Worm (Caenorhabditis elegans) whole organism, L4 larva: ENCODE results near the gene Y50D4C.5.

Experiments
- F37D6.2 ChIP-seq: sonication (generic microtip); optimal IDR thresholded peaks from 2 replicates; lab custom pipeline; 2016; ENCODE audit warnings: mild to moderate bottlenecking, missing genetic modification characterization, missing compliant biosample characterization
- T26A8.4 ChIP-seq: fragments of 200-800 bp; sonication (Bioruptor generic); IDR thresholded peaks from 2 replicates; pipeline ENCODE4 v1.3.6; 2022; ENCODE audit warnings: missing genetic modification characterization, missing compliant biosample characterization
- aha-1 ChIP-seq: fragments of 150-350 bp; peaks from one replicate; lab custom pipeline; 2014; ENCODE audit warnings: missing biosample characterization, missing genetic modification characterization
- aly-2 ChIP-seq: sonication (generic microtip); optimal IDR thresholded peaks from 2 replicates; lab custom pipeline; 2018; ENCODE audit warnings: missing biosample characterization, missing genetic modification characterization
- attf-4 ChIP-seq: sonication (generic microtip); optimal IDR thresholded peaks from 3 replicates; lab custom pipeline; 2017; ENCODE audit warnings: missing biosample characterization, missing genetic modification characterization
- ceh-20 ChIP-seq: fragments of 200-800 bp; sonication (Bioruptor generic); IDR thresholded peaks from 2 replicates; pipeline ENCODE4 v1.3.6; 2022; ENCODE audit warnings: missing genetic modification reagents, missing genetic modification characterization, missing compliant biosample characterization
- ceh-44 ChIP-seq: fragments of 200-800 bp; sonication (Bioruptor generic); IDR thresholded peaks from 2 replicates; pipeline ENCODE4 v1.3.6; 2022; ENCODE audit warnings: missing genetic modification reagents, missing genetic modification characterization, missing compliant biosample characterization
- ctbp-1 ChIP-seq: fragments of 200-800 bp; sonication (Bioruptor generic); IDR thresholded peaks from 2 replicates; pipeline ENCODE4 v1.3.6; 2022; ENCODE audit warnings: missing genetic modification reagents, missing genetic modification characterization, missing compliant biosample characterization
- daf-16 ChIP-seq, 3 experiments: sonication (generic microtip); optimal IDR thresholded peaks; 2 replicates each; lab custom pipeline; 2016 to 2017; ENCODE audit warnings: missing genetic modification characterization in 3 of 3, missing genetic modification reagents in 3 of 3, mild to moderate bottlenecking in 2 of 3, missing compliant biosample characterization in 2 of 3, missing biosample characterization in 1 of 3, moderate library complexity in 1 of 3
- daf-8 ChIP-seq: fragments of 200-800 bp; sonication (Bioruptor generic); IDR thresholded peaks from 2 replicates; pipeline ENCODE4 v1.3.6; 2022; ENCODE audit warnings: missing genetic modification characterization, missing compliant biosample characterization
- dmd-9 ChIP-seq: fragments of 200-800 bp; sonication (Bioruptor generic); IDR thresholded peaks from 2 replicates; pipeline ENCODE4 v1.3.6; 2022; ENCODE audit warnings: missing genetic modification reagents, missing genetic modification characterization, missing compliant biosample characterization
- egl-27 ChIP-seq: sonication (generic microtip); optimal IDR thresholded peaks from 3 replicates; lab custom pipeline; 2017; ENCODE audit warnings: missing biosample characterization, missing genetic modification reagents, missing genetic modification characterization
- hlh-11 ChIP-seq: fragments of 200-800 bp; sonication (Bioruptor generic); optimal IDR thresholded peaks from 2 replicates; lab custom pipeline; 2018; ENCODE audit warnings: mild to moderate bottlenecking, missing genetic modification characterization, missing compliant biosample characterization
- lin-15B ChIP-seq: fragments of 150-350 bp; sonication (generic microtip); optimal IDR thresholded peaks from 3 replicates; lab custom pipeline; 2014; ENCODE audit warnings: missing biosample characterization, missing genetic modification characterization
- lin-39 ChIP-seq: fragments of 150-350 bp; optimal IDR thresholded peaks from 2 replicates; lab custom pipeline; 2014; ENCODE audit warnings: missing biosample characterization, missing genetic modification reagents, missing genetic modification characterization
- lir-3 ChIP-seq: sonication (generic microtip); optimal IDR thresholded peaks from 2 replicates; lab custom pipeline; 2016; ENCODE audit warnings: mild to moderate bottlenecking, missing genetic modification characterization, missing compliant biosample characterization
- madf-5 ChIP-seq, 2 experiments: fragments of 200-800 bp; sonication (Bioruptor generic); IDR thresholded peaks; 2 replicates each; pipeline ENCODE4 v1.3.6; 2022; ENCODE audit warnings: missing compliant biosample characterization in 2 of 2, missing genetic modification characterization in 2 of 2
- madf-9 ChIP-seq: fragments of 200-800 bp; sonication (Bioruptor generic); conservative IDR thresholded peaks from 2 replicates; pipeline ENCODE4 v1.3.6; 2022; ENCODE audit warnings: missing genetic modification reagents, missing genetic modification characterization, missing compliant biosample characterization
- mdl-1 ChIP-seq, 2 experiments: fragments of 150-350 bp in 1 of 2; sonication (generic microtip) in 1 of 2; optimal IDR thresholded peaks; 2 replicates each; lab custom pipeline; 2014 to 2017; ENCODE audit warnings: missing biosample characterization in 2 of 2, missing genetic modification characterization in 2 of 2
- nhr-11 ChIP-seq: fragments of 150-350 bp; optimal IDR thresholded peaks from 2 replicates; lab custom pipeline; 2014; ENCODE audit warnings: missing biosample characterization, missing genetic modification characterization
- nhr-237 ChIP-seq: sonication (generic microtip); optimal IDR thresholded peaks from 2 replicates; lab custom pipeline; 2017; ENCODE audit warnings: missing biosample characterization, missing genetic modification characterization
- nhr-25 ChIP-seq: sonication (generic microtip); optimal IDR thresholded peaks from 2 replicates; lab custom pipeline; 2017; ENCODE audit warnings: missing genetic modification characterization, mild to moderate bottlenecking, missing compliant biosample characterization, antibody characterized with exemption, moderate library complexity, borderline replicate concordance; ENCODE audit not compliant: insufficient read depth
- nhr-28 ChIP-seq: fragments of 150-350 bp; optimal IDR thresholded peaks from 2 replicates; lab custom pipeline; 2014; ENCODE audit warnings: missing biosample characterization, missing genetic modification characterization
- nhr-41 ChIP-seq: fragments of 200-800 bp; sonication (Bioruptor generic); IDR thresholded peaks from 2 replicates; pipeline ENCODE4 v1.3.6; 2022; ENCODE audit warnings: missing genetic modification reagents, missing genetic modification characterization, missing compliant biosample characterization
- pha-4 ChIP-seq, 2 experiments: fragments of 150-350 bp in 1 of 2; fragments of 200-800 bp in 1 of 2; sonication (Bioruptor generic) in 1 of 2; IDR thresholded peaks in 1 of 2; optimal IDR thresholded peaks in 1 of 2; 2 replicates each; pipeline versions ENCODE4 v1.3.6 to Lab custom; 2014 to 2022; ENCODE audit warnings: missing genetic modification characterization in 2 of 2, missing genetic modification reagents in 2 of 2, missing biosample characterization in 1 of 2, missing compliant biosample characterization in 1 of 2
- pqm-1 ChIP-seq: sonication (generic microtip); optimal IDR thresholded peaks from 2 replicates; lab custom pipeline; 2017; ENCODE audit warnings: missing biosample characterization, missing genetic modification characterization
- saeg-2 ChIP-seq: fragments of 200-800 bp; sonication (Bioruptor generic); IDR thresholded peaks from 2 replicates; pipeline ENCODE4 v1.3.6; 2022; ENCODE audit warnings: missing genetic modification reagents, missing genetic modification characterization, missing compliant biosample characterization
- set-16 ChIP-seq: fragments of 200-800 bp; sonication (Bioruptor generic); IDR thresholded peaks from 2 replicates; pipeline ENCODE4 v1.3.6; 2022; ENCODE audit warnings: missing genetic modification reagents, missing genetic modification characterization, missing compliant biosample characterization
- spr-1 ChIP-seq: sonication (generic microtip); optimal IDR thresholded peaks from 2 replicates; lab custom pipeline; 2016; ENCODE audit warnings: mild to moderate bottlenecking, missing genetic modification characterization, missing compliant biosample characterization
- tra-1 ChIP-seq: fragments of 200-800 bp; sonication (Bioruptor generic); IDR thresholded peaks from 2 replicates; pipeline ENCODE4 v1.3.6; 2022; ENCODE audit warnings: missing genetic modification reagents, missing genetic modification characterization, missing compliant biosample characterization
- unc-39 ChIP-seq: sonication (generic microtip); optimal IDR thresholded peaks from 2 replicates; lab custom pipeline; 2017; ENCODE audit warnings: missing biosample characterization, missing genetic modification characterization
- vab-7 ChIP-seq: fragments of 200-800 bp; sonication (Bioruptor generic); IDR thresholded peaks from 2 replicates; pipeline ENCODE4 v1.3.6; 2022; ENCODE audit warnings: missing genetic modification reagents, missing genetic modification characterization, missing compliant biosample characterization
- zip-2 ChIP-seq: fragments of 150-350 bp; optimal IDR thresholded peaks from 2 replicates; lab custom pipeline; 2014; ENCODE audit warnings: missing biosample characterization, missing genetic modification characterization
- ztf-11 ChIP-seq: fragments of 150-350 bp; optimal IDR thresholded peaks from 2 replicates; lab custom pipeline; 2014; ENCODE audit warnings: missing biosample characterization, missing genetic modification characterization
- ztf-7 ChIP-seq: fragments of 150-350 bp; optimal IDR thresholded peaks from 2 replicates; lab custom pipeline; 2014; ENCODE audit warnings: missing biosample characterization, missing genetic modification characterization

Gene Y50D4C.5

DNA sequence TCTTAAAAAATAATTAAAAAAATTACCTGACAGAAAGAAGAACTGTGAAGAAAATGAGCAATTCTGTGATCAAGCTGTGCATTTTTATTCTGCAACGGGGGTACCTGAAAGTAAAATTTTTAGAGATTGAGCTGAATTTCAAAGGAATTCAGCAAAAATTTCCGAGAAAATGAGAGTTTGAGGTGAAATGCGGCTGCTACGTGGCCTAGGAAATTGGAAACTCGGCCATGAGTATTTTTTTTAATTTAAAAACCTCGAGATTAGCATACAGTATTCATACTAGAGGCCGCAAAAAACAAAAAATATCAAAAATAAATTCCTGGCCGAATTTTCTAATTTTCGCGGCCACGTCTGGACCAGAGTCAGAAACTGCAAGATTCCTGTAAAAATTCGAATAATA, 29.8 kb upstream of the Y50D4C.5 start, which contains the start of gene flp-34:
Gene flp-34, minus strand, starts transcription at position 101 of the 400 bp plus-strand sequence.
- TF ChIP-seq zip-2 (tag; lab: Kevin White, UChicago) (no peak), ceh-20 (GFP tag; lab: Robert Waterston, UW) (no peak), ztf-11 (tag; lab: Kevin White, UChicago) (no peak), pha-4 (GFP tag; IDR thresholded peaks at IDR 0.05; lab: Robert Waterston, UW) (no peak), pha-4 (tag; optimal IDR thresholded peaks at IDR 0.05; lab: Kevin White, UChicago) (no peak), dmd-9 (no peak), nhr-25 (no peak), nhr-11 (tag; lab: Kevin White, UChicago) (no peak), egl-27 (tag; lab: Kevin White, UChicago) (no peak), hlh-11 (no peak), madf-9 (GFP tag; lab: Robert Waterston, UW) (no peak), ctbp-1 (GFP tag; lab: Robert Waterston, UW) (no peak), ztf-7 (tag; lab: Kevin White, UChicago) (no peak), nhr-237 (no peak), saeg-2 (GFP tag; lab: Robert Waterston, UW) (no peak), mdl-1 (tag; optimal IDR thresholded peaks at IDR 0.05; lab: Kevin White, UChicago) (no peak), lin-39 (tag; lab: Kevin White, UChicago) (no peak), tra-1 (GFP tag; lab: Robert Waterston, UW) (no peak), set-16 (GFP tag; lab: Robert Waterston, UW) (no peak)

DNA sequence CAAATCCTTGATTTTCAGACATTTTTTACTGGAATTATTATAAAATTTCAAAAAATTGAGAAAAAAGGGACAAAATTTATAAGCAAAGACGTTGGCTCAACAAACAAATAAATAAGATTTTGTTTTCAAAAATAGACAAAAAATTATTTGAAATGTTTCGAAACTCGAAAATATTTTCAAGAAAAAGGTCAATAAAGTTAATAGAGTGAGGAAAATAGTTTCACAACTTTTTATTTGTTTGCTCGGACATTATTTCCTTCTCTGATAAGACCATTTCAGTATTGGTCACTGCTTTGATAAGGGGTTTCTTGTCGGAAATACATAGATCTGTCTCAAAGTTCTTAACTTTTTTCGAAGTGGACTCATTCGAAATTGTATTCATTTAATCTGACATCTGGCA, 23.5 kb upstream of the Y50D4C.5 start, which contains the start of gene R09A1.3:
Gene R09A1.3, minus strand, starts transcription at position 31 of the 400 bp plus-strand sequence.
- TF ChIP-seq F37D6.2 (tag; lab: Kevin White, UChicago) = no peak
- TF ChIP-seq pqm-1 (tag; lab: Kevin White, UChicago) = peak; percentile 42
- TF ChIP-seq daf-16 (GFP tag; optimal IDR thresholded peaks at IDR 0.05; lab: Kevin White, UChicago) = no peak
- peak; percentile 91 for TF ChIP-seq daf-16 (tag; optimal IDR thresholded peaks at IDR 0.05; lab: Kevin White, UChicago)
- peak; percentile 19 for TF ChIP-seq nhr-28 (tag; lab: Kevin White, UChicago)

DNA sequence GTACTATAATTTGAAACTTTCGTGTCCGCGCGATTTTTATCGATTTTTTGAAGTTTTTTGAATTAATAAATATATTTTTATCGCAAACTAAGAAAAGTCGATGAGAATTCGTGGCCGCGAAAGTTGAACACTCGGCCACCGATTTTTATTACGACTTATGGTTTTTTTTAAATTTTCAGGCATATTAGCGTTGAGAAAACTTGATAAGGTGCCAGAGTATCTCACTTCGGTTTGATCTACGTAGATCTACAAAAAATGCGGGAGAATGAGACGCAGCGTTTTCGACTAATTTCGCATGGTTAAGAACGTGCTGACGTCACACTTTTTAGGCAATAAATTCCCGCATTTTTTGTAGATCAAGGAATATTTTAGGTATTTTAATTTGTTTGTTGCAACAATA, 19.8 kb upstream of the Y50D4C.5 start, which contains the start of gene pei-2:
Gene pei-2, minus strand, starts transcription at position 101 of the 400 bp plus-strand sequence.
- TF ChIP-seq zip-2 (tag; lab: Kevin White, UChicago) (no peak), madf-5 (GFP tag; IDR thresholded peaks at IDR 0.05; lab: Robert Waterston, UW) (no peak), nhr-28 (tag; lab: Kevin White, UChicago) (no peak), lin-15B (tag; lab: Kevin White, UChicago) (no peak), spr-1 (tag; lab: Kevin White, UChicago) (no peak), nhr-41 (no peak), attf-4 (tag; lab: Kevin White, UChicago) (no peak), aly-2 (tag; lab: Kevin White, UChicago) (no peak), T26A8.4 (no peak), ceh-44 (GFP tag; lab: Robert Waterston, UW) (no peak), daf-8 (GFP tag; lab: Robert Waterston, UW) (no peak), lin-39 (tag; lab: Kevin White, UChicago) (no peak), unc-39 (tag; lab: Kevin White, UChicago) (no peak), egl-27 (tag; lab: Kevin White, UChicago) (no peak)

DNA sequence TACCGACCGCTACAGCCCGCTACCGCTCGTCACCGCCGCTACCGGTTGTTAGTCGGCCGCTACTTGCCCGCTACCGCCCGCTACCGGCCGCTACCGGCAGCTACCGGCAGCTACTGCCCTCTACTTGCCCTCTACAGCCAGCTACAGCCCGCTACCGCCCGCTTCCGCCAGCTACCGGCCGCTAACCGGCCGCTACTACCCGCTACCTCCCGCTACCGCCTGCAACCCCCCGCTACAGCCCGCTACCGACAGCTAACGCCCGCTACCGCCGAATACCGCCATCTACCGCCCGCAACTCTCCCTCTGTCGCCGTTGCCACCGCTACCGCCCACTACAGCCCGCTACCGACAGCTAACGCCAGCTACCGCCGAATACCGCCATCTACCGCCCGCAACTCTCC, 17.9 kb upstream of the Y50D4C.5 start:
- TF ChIP-seq vab-7 (GFP tag; lab: Robert Waterston, UW) (0 out of 2 replicates have a peak, but pooled peaks have one; percentile 11), lir-3 (no peak), aha-1 (tag; lab: Kevin White, UChicago) (peak; percentile 87), set-16 (GFP tag; lab: Robert Waterston, UW) (peak; percentile 98)
- TF ChIP-seq, all 104 proteins: peak for 3
